Fruit fly (Drosophila melanogaster): ENCODE measurements around the gene Pus7.

Pus7 gene

dm6 chr3L:8525691-8526421, 16.1 kb downstream of the Pus7 start (continued):
- TF ChIP-seq pb (GFP tag; optimal IDR thresholded peaks at IDR 0.05) = no peak
- no peak for TF ChIP-seq Stat92E (GFP tag; optimal IDR thresholded peaks at IDR 0.05)
- no peak for TF ChIP-seq CG8388 (GFP tag; optimal IDR thresholded peaks at IDR 0.05)
- peak; percentile 8 for TF ChIP-seq chn (GFP tag; optimal IDR thresholded peaks at IDR 0.05)
- TF ChIP-seq usp (GFP tag; optimal IDR thresholded peaks at IDR 0.05) = no peak
- no peak for TF ChIP-seq Scr (GFP tag; IDR thresholded peaks at IDR 0.05; ENCODE audit: partially characterized antibody)
- no peak for TF ChIP-seq B-H2 (GFP tag; optimal IDR thresholded peaks at IDR 0.05)
- TF ChIP-seq sens (GFP tag) = peak; percentile 85
- TF ChIP-seq CG3065 (GFP tag; optimal IDR thresholded peaks at IDR 0.05) = no peak
- peak; percentile 1 for TF ChIP-seq maf-S (GFP tag; optimal IDR thresholded peaks at IDR 0.05)
- no peak for TF ChIP-seq wor (GFP tag; IDR thresholded peaks at IDR 0.05)
- TF ChIP-seq gce (GFP tag; IDR thresholded peaks at IDR 0.05) = no peak
- TF ChIP-seq slbo (GFP tag; IDR thresholded peaks at IDR 0.05) = peak; percentile 28; the same call in 1 of the 2 replicates
- TF ChIP-seq gro (GFP tag; optimal IDR thresholded peaks at IDR 0.05) = peak; percentile 75
- TF ChIP-seq cwo (GFP tag; optimal IDR thresholded peaks at IDR 0.05) = peak; percentile 64
- TF ChIP-seq CG18599 (GFP tag; optimal IDR thresholded peaks at IDR 0.05) = peak; percentile 73
- 0 out of 4 replicates have a peak, but pooled peaks have one; percentile 7 for TF ChIP-seq chinmo (GFP tag; IDR thresholded peaks at IDR 0.05; ENCODE audit: partially characterized antibody)
- peak; percentile 44; the same call in 2 of the 3 replicates for TF ChIP-seq row (GFP tag; IDR thresholded peaks at IDR 0.05)
- TF ChIP-seq CG8089 (GFP tag; optimal IDR thresholded peaks at IDR 0.05) = no peak
- TF ChIP-seq sqz (GFP tag; optimal IDR thresholded peaks at IDR 0.05) = peak; percentile 37
- peak; percentile 87 for TF ChIP-seq CG6765 (GFP tag; optimal IDR thresholded peaks at IDR 0.05)
- TF ChIP-seq amos (GFP tag; IDR thresholded peaks at IDR 0.05; ENCODE audit: partially characterized antibody) = no peak
- peak; percentile 62 for TF ChIP-seq grau (tag; optimal IDR thresholded peaks at IDR 0.05)
- no peak for TF ChIP-seq crol (GFP tag; IDR thresholded peaks at IDR 0.05)
- TF ChIP-seq BEAF-32 (GFP tag; optimal IDR thresholded peaks at IDR 0.05) = no peak
- TF ChIP-seq exex (tag; optimal IDR thresholded peaks at IDR 0.05) = peak; percentile 99
- TF ChIP-seq bigmax (GFP tag; optimal IDR thresholded peaks at IDR 0.05) = no peak
- TF ChIP-seq CG9876 (GFP tag; optimal IDR thresholded peaks at IDR 0.05) = no peak
- TF ChIP-seq HLH3B (GFP tag; IDR thresholded peaks at IDR 0.05) = 0 out of 2 replicates have a peak, but pooled peaks have one; percentile 12
- TF ChIP-seq Lim3 (GFP tag; IDR thresholded peaks at IDR 0.05) = no peak
- TF ChIP-seq Dip2 (GFP tag; IDR thresholded peaks at IDR 0.05) = no peak
- TF ChIP-seq CG13624 (GFP tag; optimal IDR thresholded peaks at IDR 0.05) = peak; percentile 72
- no peak for TF ChIP-seq CG3163 (GFP tag; optimal IDR thresholded peaks at IDR 0.05)
- no peak for TF ChIP-seq Six4 (GFP tag; optimal IDR thresholded peaks at IDR 0.05)
- TF ChIP-seq chm (GFP tag; IDR thresholded peaks at IDR 0.05) = no peak
- TF ChIP-seq CG17328 (GFP tag; IDR thresholded peaks at IDR 0.05) = no peak
- TF ChIP-seq CG12659 (GFP tag; optimal IDR thresholded peaks at IDR 0.05) = peak; percentile 14
- peak; percentile 33 for TF ChIP-seq unpg (GFP tag; optimal IDR thresholded peaks at IDR 0.05)
- TF ChIP-seq p53 (GFP tag; optimal IDR thresholded peaks at IDR 0.05) = no peak
- no peak for TF ChIP-seq tgo (GFP tag; IDR thresholded peaks at IDR 0.05)
- 0 out of 2 replicates have a peak, but pooled peaks have one; percentile 5 for TF ChIP-seq CG3847 (GFP tag; IDR thresholded peaks at IDR 0.05)
- TF ChIP-seq knrl (GFP tag; IDR thresholded peaks at IDR 0.05; ENCODE audit: partially characterized antibody) = no peak
- TF ChIP-seq PHDP (tag; optimal IDR thresholded peaks at IDR 0.05) = peak; percentile 35
- TF ChIP-seq croc (GFP tag; conservative IDR thresholded peaks at IDR 0.05) = no peak
- no peak for TF ChIP-seq corto (GFP tag; optimal IDR thresholded peaks at IDR 0.05)
- TF ChIP-seq CG14667 (GFP tag; IDR thresholded peaks at IDR 0.05) = no peak
- TF ChIP-seq dysf (GFP tag; IDR thresholded peaks at IDR 0.05) = 0 out of 3 replicates have a peak, but pooled peaks have one; percentile 29
- no peak for TF ChIP-seq dmrt11E (tag; optimal IDR thresholded peaks at IDR 0.05)
- TF ChIP-seq CG7839 (tag; optimal IDR thresholded peaks at IDR 0.05) = peak; percentile 42

Data from whole organism, embryonic.